Worm (Caenorhabditis elegans): ENCODE data around the gene Y37E11AL.2.

Y37E11AL.2 gene

DNA sequence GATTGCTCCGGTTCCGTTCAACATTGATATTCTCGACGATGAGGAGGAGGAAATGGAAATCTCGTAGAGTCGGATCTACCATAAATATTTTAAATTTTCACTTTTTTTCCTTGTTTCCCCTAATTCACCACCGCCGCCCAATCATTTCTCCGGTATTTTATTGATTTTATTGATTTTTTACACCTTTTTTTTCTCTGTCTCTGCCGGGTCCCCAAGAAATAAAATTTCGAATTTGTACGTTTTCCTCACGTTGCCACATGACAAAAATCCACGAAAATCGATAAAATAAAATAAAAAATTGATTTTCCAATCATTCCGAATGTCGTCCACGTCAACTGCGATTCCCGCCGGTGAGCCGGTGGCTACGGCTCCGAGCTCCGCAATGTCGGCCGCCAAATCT lies at the start of gene Y37E11AL.2:
Y37E11AL.2 (plus strand) TSS at position 301 of the 400 bp plus-strand sequence.
- TF ChIP-seq F13C5.2 (tag; optimal IDR thresholded peaks at IDR 0.05): no peak
- no peak for TF ChIP-seq tbx-11 (GFP tag; IDR thresholded peaks at IDR 0.05)

- TF ChIP-seq hmbx-1 (tag; optimal IDR thresholded peaks at IDR 0.05) (no peak), sea-1 (GFP tag; conservative IDR thresholded peaks at IDR 0.05) (no peak), tbx-37 (GFP tag; conservative IDR thresholded peaks at IDR 0.05) (no peak), flt-1 (GFP tag; IDR thresholded peaks at IDR 0.05) (no peak), hnd-1 (tag; optimal IDR thresholded peaks at IDR 0.05) (no peak), F13C5.2 (tag; optimal IDR thresholded peaks at IDR 0.05) (no peak), ceh-36 (tag; optimal IDR thresholded peaks at IDR 0.05) (no peak)
These were observed 49.6 kb upstream of the Y37E11AL.2 start, which contains the start of gene CC8.2 for ce11 chrIV:3648634-3649240. CC8.2 (minus strand) TSS chrIV:3648684.

- TF ChIP-seq hmg-4 (GFP tag; optimal IDR thresholded peaks at IDR 0.05) (no peak), pes-1 (GFP tag; IDR thresholded peaks at IDR 0.05) (no peak), ama-1 (optimal IDR thresholded peaks at IDR 0.05) (no peak), flt-1 (GFP tag; IDR thresholded peaks at IDR 0.05) (no peak), hnd-1 (tag; optimal IDR thresholded peaks at IDR 0.05) (no peak), ceh-13 (GFP tag; optimal IDR thresholded peaks at IDR 0.05) (no peak), B0310.2 (tag; optimal IDR thresholded peaks at IDR 0.05) (no peak), tbx-37 (GFP tag; conservative IDR thresholded peaks at IDR 0.05) (no peak), ets-7 (tag; optimal IDR thresholded peaks at IDR 0.05) (no peak), tra-4 (tag; optimal IDR thresholded peaks at IDR 0.05) (no peak), hmbx-1 (tag; optimal IDR thresholded peaks at IDR 0.05) (no peak), scrt-1 (GFP tag; IDR thresholded peaks at IDR 0.05) (no peak), F13C5.2 (tag; optimal IDR thresholded peaks at IDR 0.05) (no peak), ceh-36 (tag; optimal IDR thresholded peaks at IDR 0.05) (no peak), aly-1 (tag; optimal IDR thresholded peaks at IDR 0.05) (no peak), tbx-11 (GFP tag; IDR thresholded peaks at IDR 0.05) (no peak), sea-1 (GFP tag; conservative IDR thresholded peaks at IDR 0.05) (no peak)
These were observed 46.1 kb upstream of the Y37E11AL.2 start for ce11 chrIV:3652223-3652622.

DNA sequence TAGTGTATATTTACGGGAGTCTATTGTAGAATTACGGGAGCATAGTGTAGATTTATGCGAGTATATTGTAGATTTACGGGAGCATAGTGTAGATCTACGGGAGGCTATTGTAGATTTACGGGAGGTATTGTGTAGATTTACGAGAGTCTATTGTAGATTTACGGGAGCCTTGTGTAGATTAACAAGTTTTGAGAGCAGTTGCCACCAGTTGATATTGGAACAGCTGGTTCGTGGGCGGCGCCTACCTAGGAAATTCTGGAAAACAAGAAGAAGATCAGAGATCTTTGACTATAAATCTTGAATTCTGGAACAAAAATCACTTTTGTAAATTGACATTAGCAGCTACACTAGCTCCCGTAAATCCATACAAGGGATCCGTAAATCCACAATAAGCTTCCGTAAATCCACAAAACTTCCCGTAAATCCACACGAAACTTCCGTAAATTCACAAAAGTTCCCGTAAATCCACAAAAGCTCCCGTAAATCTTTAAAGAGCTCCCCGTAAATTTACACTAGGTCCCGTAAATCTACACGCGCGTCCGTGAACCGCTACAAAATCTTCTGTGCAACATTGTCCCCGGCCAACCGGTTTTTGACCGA lies 45.4 kb upstream of the Y37E11AL.2 start:
- TF ChIP-seq F13C5.2 (tag; optimal IDR thresholded peaks at IDR 0.05) (no peak), ets-7 (tag; optimal IDR thresholded peaks at IDR 0.05) (no peak), ceh-13 (GFP tag; optimal IDR thresholded peaks at IDR 0.05) (no peak), tbx-37 (GFP tag; conservative IDR thresholded peaks at IDR 0.05) (no peak), pes-1 (GFP tag; IDR thresholded peaks at IDR 0.05) (no peak), ama-1 (optimal IDR thresholded peaks at IDR 0.05) (no peak), tra-4 (tag; optimal IDR thresholded peaks at IDR 0.05) (no peak), hmbx-1 (tag; optimal IDR thresholded peaks at IDR 0.05) (no peak), flt-1 (GFP tag; IDR thresholded peaks at IDR 0.05) (no peak), hnd-1 (tag; optimal IDR thresholded peaks at IDR 0.05) (no peak), sea-1 (GFP tag; conservative IDR thresholded peaks at IDR 0.05) (no peak), aly-1 (tag; optimal IDR thresholded peaks at IDR 0.05) (no peak), tbx-11 (GFP tag; IDR thresholded peaks at IDR 0.05) (no peak), hmg-4 (GFP tag; optimal IDR thresholded peaks at IDR 0.05) (no peak), scrt-1 (GFP tag; IDR thresholded peaks at IDR 0.05) (no peak), ceh-36 (tag; optimal IDR thresholded peaks at IDR 0.05) (no peak), B0310.2 (tag; optimal IDR thresholded peaks at IDR 0.05) (no peak)

DNA sequence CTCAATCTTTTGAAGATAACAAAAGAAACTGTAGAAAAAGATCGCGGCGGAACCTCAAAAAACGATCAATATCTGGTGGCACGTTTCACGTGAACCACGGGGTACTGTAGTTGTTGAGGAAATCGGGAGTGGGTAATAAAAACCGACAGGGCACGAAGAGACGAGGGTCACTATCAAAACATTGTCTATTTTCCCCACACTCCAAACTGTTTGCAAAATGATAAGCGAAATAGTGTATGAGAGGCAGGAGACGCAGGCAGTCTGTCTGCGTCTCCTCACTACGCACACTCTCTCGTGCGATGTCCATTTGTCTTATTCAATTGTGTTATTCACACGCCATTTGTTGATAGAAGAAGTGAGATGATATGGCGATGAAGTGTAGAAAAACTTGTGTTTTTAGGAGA lies 44.9 kb upstream of the Y37E11AL.2 start:
- TF ChIP-seq ets-7 (tag; optimal IDR thresholded peaks at IDR 0.05) (no peak), tra-4 (tag; optimal IDR thresholded peaks at IDR 0.05) (no peak), B0310.2 (tag; optimal IDR thresholded peaks at IDR 0.05) (no peak), hmbx-1 (tag; optimal IDR thresholded peaks at IDR 0.05) (no peak), scrt-1 (GFP tag; IDR thresholded peaks at IDR 0.05) (no peak), flt-1 (GFP tag; IDR thresholded peaks at IDR 0.05) (no peak), ama-1 (optimal IDR thresholded peaks at IDR 0.05) (no peak), pes-1 (GFP tag; IDR thresholded peaks at IDR 0.05) (no peak), ceh-36 (tag; optimal IDR thresholded peaks at IDR 0.05) (no peak), hmg-4 (GFP tag; optimal IDR thresholded peaks at IDR 0.05) (no peak), tbx-11 (GFP tag; IDR thresholded peaks at IDR 0.05) (no peak), aly-1 (tag; optimal IDR thresholded peaks at IDR 0.05) (no peak), sea-1 (GFP tag; conservative IDR thresholded peaks at IDR 0.05) (no peak), tbx-37 (GFP tag; conservative IDR thresholded peaks at IDR 0.05) (no peak), F13C5.2 (tag; optimal IDR thresholded peaks at IDR 0.05) (no peak), ceh-13 (GFP tag; optimal IDR thresholded peaks at IDR 0.05) (no peak), hnd-1 (tag; optimal IDR thresholded peaks at IDR 0.05) (no peak)

- TF ChIP-seq hnd-1 (tag; optimal IDR thresholded peaks at IDR 0.05) (no peak), hmg-4 (GFP tag; optimal IDR thresholded peaks at IDR 0.05) (peak; percentile 54)
These were observed 44.1 kb upstream of the Y37E11AL.2 start for ce11 chrIV:3654214-3654613.

DNA sequence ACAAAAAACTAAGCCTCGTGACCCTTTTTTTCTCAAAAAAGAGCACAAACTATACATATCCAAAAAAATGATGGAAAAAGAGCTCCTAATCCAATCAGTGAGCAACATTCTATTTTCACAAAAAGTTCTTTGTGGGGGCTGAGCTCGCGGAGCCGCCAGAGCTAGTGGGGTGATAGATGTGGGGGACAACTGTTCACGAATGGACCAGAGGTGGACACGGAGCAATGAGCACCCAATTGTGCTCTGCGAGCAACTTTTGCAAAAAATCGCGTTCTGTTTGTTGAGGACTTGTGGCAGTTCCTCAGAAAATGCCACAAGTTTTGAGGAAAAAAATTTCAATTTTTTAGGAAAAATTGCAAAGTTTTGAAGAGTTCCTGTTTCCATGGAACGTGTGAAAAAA lies 43.5 kb upstream of the Y37E11AL.2 start:
- TF ChIP-seq hmg-4 (GFP tag; optimal IDR thresholded peaks at IDR 0.05) (no peak), flt-1 (GFP tag; IDR thresholded peaks at IDR 0.05) (no peak), ceh-13 (GFP tag; optimal IDR thresholded peaks at IDR 0.05) (no peak), scrt-1 (GFP tag; IDR thresholded peaks at IDR 0.05) (no peak), B0310.2 (tag; optimal IDR thresholded peaks at IDR 0.05) (no peak), sea-1 (GFP tag; conservative IDR thresholded peaks at IDR 0.05) (no peak), tra-4 (tag; optimal IDR thresholded peaks at IDR 0.05) (no peak), tbx-11 (GFP tag; IDR thresholded peaks at IDR 0.05) (no peak), ceh-36 (tag; optimal IDR thresholded peaks at IDR 0.05) (no peak), pes-1 (GFP tag; IDR thresholded peaks at IDR 0.05) (no peak), F13C5.2 (tag; optimal IDR thresholded peaks at IDR 0.05) (no peak), tbx-37 (GFP tag; conservative IDR thresholded peaks at IDR 0.05) (no peak), hmbx-1 (tag; optimal IDR thresholded peaks at IDR 0.05) (no peak), ets-7 (tag; optimal IDR thresholded peaks at IDR 0.05) (no peak), hnd-1 (tag; optimal IDR thresholded peaks at IDR 0.05) (no peak)
